Worm (Caenorhabditis elegans) whole organism, L4 larva: ENCODE measurements around the gene srz-105.

Source experiments
- D1046.2 ChIP-seq: fragments of 200-800 bp; sonication (Bioruptor generic); IDR thresholded peaks from 2 replicates; pipeline ENCODE4 v1.3.6; 2022; ENCODE audit warnings: missing genetic modification characterization, missing compliant biosample characterization
- F26F4.8 ChIP-seq: fragments of 200-800 bp; sonication (Bioruptor generic); conservative IDR thresholded peaks from 2 replicates; pipeline ENCODE4 v1.3.6; 2022; ENCODE audit warnings: missing genetic modification characterization, missing compliant biosample characterization
- F37D6.2 ChIP-seq: sonication (generic microtip); optimal IDR thresholded peaks from 2 replicates; lab custom pipeline; 2016; ENCODE audit warnings: mild to moderate bottlenecking, missing genetic modification characterization, missing compliant biosample characterization
- F44E2.7 ChIP-seq: fragments of 200-800 bp; sonication (Bioruptor generic); IDR thresholded peaks from 2 replicates; pipeline ENCODE4 v2.1.2; 2022; ENCODE audit warnings: missing genetic modification characterization, missing compliant biosample characterization
- Y105C5A.15 ChIP-seq: fragments of 200-800 bp; sonication (Bioruptor generic); IDR thresholded peaks from 2 replicates; pipeline ENCODE4 v1.3.6; 2022; ENCODE audit warnings: missing genetic modification characterization, missing compliant biosample characterization
- Y75B8A.6 ChIP-seq: fragments of 200-800 bp; sonication (Bioruptor generic); IDR thresholded peaks from 2 replicates; pipeline ENCODE4 v1.3.6; 2022; ENCODE audit warnings: missing genetic modification reagents, missing genetic modification characterization, missing compliant biosample characterization
- ZK337.2 ChIP-seq: fragments of 200-800 bp; sonication (Bioruptor generic); IDR thresholded peaks from 2 replicates; pipeline ENCODE4 v1.3.6; 2022; ENCODE audit warnings: missing genetic modification reagents, missing genetic modification characterization, missing compliant biosample characterization
- aha-1 ChIP-seq: fragments of 150-350 bp; peaks from one replicate; lab custom pipeline; 2014; ENCODE audit warnings: missing biosample characterization, missing genetic modification characterization
- aly-2 ChIP-seq: sonication (generic microtip); optimal IDR thresholded peaks from 2 replicates; lab custom pipeline; 2018; ENCODE audit warnings: missing biosample characterization, missing genetic modification characterization
- ama-1 ChIP-seq: fragments of 150-350 bp; optimal IDR thresholded peaks from 2 replicates; lab custom pipeline; 2014; ENCODE audit warnings: inconsistent platforms, mixed read lengths
- attf-4 ChIP-seq: sonication (generic microtip); optimal IDR thresholded peaks from 3 replicates; lab custom pipeline; 2017; ENCODE audit warnings: missing biosample characterization, missing genetic modification characterization
- ceh-44 ChIP-seq: fragments of 200-800 bp; sonication (Bioruptor generic); IDR thresholded peaks from 2 replicates; pipeline ENCODE4 v1.3.6; 2022; ENCODE audit warnings: missing genetic modification reagents, missing genetic modification characterization, missing compliant biosample characterization
- ceh-82 ChIP-seq: sonication (generic microtip); optimal IDR thresholded peaks from 2 replicates; lab custom pipeline; 2017; ENCODE audit warnings: missing biosample characterization, missing genetic modification characterization
- daf-12 ChIP-seq: fragments of 150-350 bp; optimal IDR thresholded peaks from 2 replicates; lab custom pipeline; 2014; ENCODE audit warnings: missing biosample characterization, missing genetic modification reagents, missing genetic modification characterization
- daf-16 ChIP-seq, 3 experiments: sonication (generic microtip); optimal IDR thresholded peaks; 2 replicates each; lab custom pipeline; 2016 to 2017; ENCODE audit warnings: missing genetic modification characterization in 3 of 3, missing genetic modification reagents in 3 of 3, mild to moderate bottlenecking in 2 of 3, missing compliant biosample characterization in 2 of 3, missing biosample characterization in 1 of 3, moderate library complexity in 1 of 3
- daf-8 ChIP-seq: fragments of 200-800 bp; sonication (Bioruptor generic); IDR thresholded peaks from 2 replicates; pipeline ENCODE4 v1.3.6; 2022; ENCODE audit warnings: missing genetic modification characterization, missing compliant biosample characterization
- dmd-8 ChIP-seq: fragments of 200-800 bp; sonication (Bioruptor generic); IDR thresholded peaks from 2 replicates; pipeline ENCODE4 v1.3.6; 2022; ENCODE audit warnings: missing genetic modification characterization, missing compliant biosample characterization
- dmd-9 ChIP-seq: fragments of 200-800 bp; sonication (Bioruptor generic); IDR thresholded peaks from 2 replicates; pipeline ENCODE4 v1.3.6; 2022; ENCODE audit warnings: missing genetic modification reagents, missing genetic modification characterization, missing compliant biosample characterization
- dve-1 ChIP-seq: sonication (generic microtip); optimal IDR thresholded peaks from 2 replicates; lab custom pipeline; 2017; ENCODE audit warnings: antibody characterized with exemption, mild to moderate bottlenecking, missing genetic modification characterization, missing compliant biosample characterization; ENCODE audit not compliant: insufficient read depth
- hlh-11 ChIP-seq: fragments of 200-800 bp; sonication (Bioruptor generic); optimal IDR thresholded peaks from 2 replicates; lab custom pipeline; 2018; ENCODE audit warnings: mild to moderate bottlenecking, missing genetic modification characterization, missing compliant biosample characterization
- lin-13 ChIP-seq: fragments of 150-350 bp; optimal IDR thresholded peaks from 2 replicates; lab custom pipeline; 2014; ENCODE audit warnings: missing biosample characterization, missing genetic modification reagents, missing genetic modification characterization
- lin-29 ChIP-seq: fragments of 200-800 bp; sonication (Bioruptor generic); IDR thresholded peaks from 2 replicates; pipeline ENCODE4 v1.3.6; 2022; ENCODE audit warnings: missing genetic modification reagents, missing genetic modification characterization, missing compliant biosample characterization
- lir-3 ChIP-seq: sonication (generic microtip); optimal IDR thresholded peaks from 2 replicates; lab custom pipeline; 2016; ENCODE audit warnings: mild to moderate bottlenecking, missing genetic modification characterization, missing compliant biosample characterization
- madf-5 ChIP-seq, 2 experiments: fragments of 200-800 bp; sonication (Bioruptor generic); IDR thresholded peaks; 2 replicates each; pipeline ENCODE4 v1.3.6; 2022; ENCODE audit warnings: missing compliant biosample characterization in 2 of 2, missing genetic modification characterization in 2 of 2
- mxl-2 ChIP-seq: fragments of 200-800 bp; sonication (Bioruptor generic); conservative IDR thresholded peaks from 2 replicates; pipeline ENCODE4 v1.3.6; 2022; ENCODE audit warnings: missing genetic modification reagents, missing genetic modification characterization, missing compliant biosample characterization
- mxl-3 ChIP-seq: fragments of 200-800 bp; sonication (Bioruptor generic); optimal IDR thresholded peaks from 2 replicates; lab custom pipeline; 2018; ENCODE audit warnings: mild to moderate bottlenecking, missing genetic modification characterization, missing compliant biosample characterization
- nhr-102 ChIP-seq: sonication (generic microtip); optimal IDR thresholded peaks from 2 replicates; lab custom pipeline; 2016; ENCODE audit warnings: mild to moderate bottlenecking, missing genetic modification characterization, moderate library complexity, missing compliant biosample characterization
- nhr-11 ChIP-seq: fragments of 150-350 bp; optimal IDR thresholded peaks from 2 replicates; lab custom pipeline; 2014; ENCODE audit warnings: missing biosample characterization, missing genetic modification characterization
- nhr-111 ChIP-seq: fragments of 200-800 bp; sonication (Bioruptor generic); optimal IDR thresholded peaks from 2 replicates; lab custom pipeline; 2018; ENCODE audit warnings: mild to moderate bottlenecking, missing genetic modification characterization, missing compliant biosample characterization
- nhr-237 ChIP-seq: sonication (generic microtip); optimal IDR thresholded peaks from 2 replicates; lab custom pipeline; 2017; ENCODE audit warnings: missing biosample characterization, missing genetic modification characterization
- nhr-25 ChIP-seq: sonication (generic microtip); optimal IDR thresholded peaks from 2 replicates; lab custom pipeline; 2017; ENCODE audit warnings: missing genetic modification characterization, mild to moderate bottlenecking, missing compliant biosample characterization, antibody characterized with exemption, moderate library complexity, borderline replicate concordance; ENCODE audit not compliant: insufficient read depth
- nhr-6 ChIP-seq: fragments of 150-350 bp; optimal IDR thresholded peaks from 2 replicates; lab custom pipeline; 2014; ENCODE audit warnings: missing biosample characterization, missing genetic modification characterization
- nhr-76 ChIP-seq: fragments of 150-350 bp; optimal IDR thresholded peaks from 2 replicates; lab custom pipeline; 2014; ENCODE audit warnings: missing biosample characterization, missing genetic modification characterization
- nhr-77 ChIP-seq: fragments of 150-350 bp; optimal IDR thresholded peaks from 2 replicates; lab custom pipeline; 2014; ENCODE audit warnings: missing biosample characterization, missing genetic modification characterization
- php-3 ChIP-seq: fragments of 200-800 bp; sonication (Bioruptor generic); IDR thresholded peaks from 2 replicates; pipeline ENCODE4 v1.3.6; 2022; ENCODE audit warnings: missing genetic modification reagents, missing genetic modification characterization, missing compliant biosample characterization
- skn-1 ChIP-seq: fragments of 150-350 bp; optimal IDR thresholded peaks from 2 replicates; lab custom pipeline; 2014; ENCODE audit warnings: missing biosample characterization, missing genetic modification characterization
- snpc-1.2 ChIP-seq: fragments of 200-800 bp; sonication (Bioruptor generic); IDR thresholded peaks from 2 replicates; pipeline ENCODE4 v1.3.6; 2022; ENCODE audit warnings: missing genetic modification reagents, missing genetic modification characterization, missing compliant biosample characterization
- spr-3 ChIP-seq: fragments of 200-800 bp; sonication (Bioruptor generic); optimal IDR thresholded peaks from 2 replicates; lab custom pipeline; 2018; ENCODE audit warnings: mild to moderate bottlenecking, missing genetic modification characterization, missing compliant biosample characterization
- unc-62 ChIP-seq, 3 experiments: fragments of 150-350 bp in 1 of 3; sonication (generic microtip); optimal IDR thresholded peaks in 2 of 3; peaks in 1 of 3; 1 replicate in 1 of 3; 2 replicates in 2 of 3; lab custom pipeline; 2014 to 2017; ENCODE audit warnings: missing biosample characterization in 3 of 3, missing genetic modification characterization in 3 of 3, missing genetic modification reagents in 3 of 3, missing genotype in 1 of 3
- vab-7 ChIP-seq: fragments of 200-800 bp; sonication (Bioruptor generic); IDR thresholded peaks from 2 replicates; pipeline ENCODE4 v1.3.6; 2022; ENCODE audit warnings: missing genetic modification reagents, missing genetic modification characterization, missing compliant biosample characterization
- zfp-2 ChIP-seq: sonication (generic microtip); optimal IDR thresholded peaks from 2 replicates; lab custom pipeline; 2016; ENCODE audit warnings: mild to moderate bottlenecking, missing genetic modification characterization, missing compliant biosample characterization
- ztf-11 ChIP-seq: fragments of 150-350 bp; optimal IDR thresholded peaks from 2 replicates; lab custom pipeline; 2014; ENCODE audit warnings: missing biosample characterization, missing genetic modification characterization

Gene srz-105

DNA sequence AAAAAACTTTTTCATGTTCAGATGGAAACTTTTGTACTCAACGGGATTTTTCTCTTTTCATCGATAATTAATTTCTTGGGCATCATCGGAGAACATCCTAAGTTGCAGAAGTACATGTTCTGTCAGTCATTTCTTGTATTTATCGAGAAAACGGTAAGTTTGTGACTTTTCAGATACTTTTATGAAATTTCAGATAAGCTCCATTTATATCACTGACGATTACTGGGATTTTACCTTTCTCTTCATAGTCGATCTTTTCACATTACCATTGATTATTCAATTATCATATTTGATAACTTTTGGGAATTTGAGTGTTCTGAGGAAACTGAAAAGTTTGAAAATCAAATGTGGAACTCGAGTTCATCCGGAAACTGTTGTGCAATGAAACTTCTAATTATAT is at the start of gene srz-105:
Gene srz-105 (plus strand): TSS at position 301 of the 400 bp plus-strand sequence.
- TF ChIP-seq F37D6.2 (no peak), attf-4 (tag; lab: Kevin White, UChicago) (no peak), ZK337.2 (GFP tag; lab: Robert Waterston, UW) (no peak), ceh-82 (tag; lab: Kevin White, UChicago) (no peak), nhr-111 (GFP tag; lab: Kevin White, UChicago) (no peak), ceh-44 (GFP tag; lab: Robert Waterston, UW) (no peak), D1046.2 (GFP tag; lab: Robert Waterston, UW) (no peak)

DNA sequence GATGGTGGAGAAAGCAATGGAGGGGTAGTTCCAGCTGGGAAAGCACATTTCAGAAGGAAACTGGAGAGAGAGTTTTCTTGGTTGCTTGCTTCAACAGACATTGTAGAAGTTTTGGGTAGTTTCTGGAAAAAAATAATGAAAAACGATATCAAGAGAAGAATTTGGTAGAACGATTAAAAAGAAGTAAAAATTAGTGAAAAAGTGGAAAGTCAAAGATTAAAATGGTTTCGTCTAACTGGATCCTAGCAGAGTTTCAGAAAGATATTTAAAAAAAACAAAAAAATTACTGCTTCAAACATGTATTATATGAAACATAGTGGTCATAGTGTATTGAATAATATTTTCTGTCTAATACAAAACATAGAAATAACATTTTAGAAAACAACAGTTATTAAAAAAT is 47.4 kb upstream of the srz-105 start, which contains the start of gene F38C2.7:
Gene F38C2.7 (minus strand): TSS at position 101 of the 400 bp plus-strand sequence.
- TF ChIP-seq mxl-3 (no peak), F26F4.8 (GFP tag; lab: Robert Waterston, UW) (no peak), spr-3 (GFP tag; lab: Kevin White, UChicago) (no peak), nhr-76 (tag; lab: Kevin White, UChicago) (no peak), snpc-1.2 (GFP tag; lab: Robert Waterston, UW) (no peak), lir-3 (tag; lab: Kevin White, UChicago) (no peak), F44E2.7 (GFP tag; lab: Robert Waterston, UW) (no peak), aha-1 (tag; lab: Kevin White, UChicago) (no peak)

DNA sequence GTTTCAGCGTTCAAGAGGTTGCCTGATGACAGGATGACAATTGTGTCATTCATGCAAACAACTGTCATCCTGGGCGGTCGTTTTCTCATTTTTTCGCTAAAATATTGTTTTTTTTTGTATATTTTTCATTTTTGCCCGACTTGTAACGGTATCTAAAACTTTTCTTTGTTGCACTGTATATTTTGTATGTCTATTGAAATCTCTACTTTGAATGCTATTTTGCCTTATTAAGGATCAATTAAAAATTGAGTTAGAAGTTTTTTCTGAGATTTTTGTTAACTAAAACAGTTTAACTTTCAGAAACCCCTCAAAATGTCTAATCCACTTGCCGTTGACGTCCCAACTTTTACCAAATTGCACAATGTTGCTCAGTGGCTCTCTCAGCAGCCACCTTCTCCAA is 46.8 kb upstream of the srz-105 start, which contains the start of gene ccch-2:
Gene ccch-2 (plus strand): TSS at position 301 of the 400 bp plus-strand sequence.
- TF ChIP-seq ztf-11 (no peak), Y105C5A.15 (GFP tag; lab: Robert Waterston, UW) (no peak), hlh-11 (no peak), ceh-44 (GFP tag; lab: Robert Waterston, UW) (no peak), zfp-2 (tag; lab: Kevin White, UChicago) (no peak), nhr-11 (tag; lab: Kevin White, UChicago) (no peak), nhr-77 (no peak), php-3 (GFP tag; lab: Robert Waterston, UW) (no peak), nhr-102 (tag; lab: Kevin White, UChicago) (no peak), madf-5 (GFP tag; IDR thresholded peaks at IDR 0.05; lab: Robert Waterston, UW) (no peak), nhr-6 (tag; lab: Kevin White, UChicago) (no peak), aly-2 (tag; lab: Kevin White, UChicago) (no peak), unc-62 (GFP tag; optimal IDR thresholded peaks at IDR 0.05 in 1 of 2; lab: Kevin White, UChicago) (no peak), unc-62 (tag; optimal IDR thresholded peaks at IDR 0.05; lab: Kevin White, UChicago) (no peak), lin-13 (no peak), nhr-25 (tag; lab: Kevin White, UChicago) (no peak), skn-1 (tag; lab: Kevin White, UChicago) (no peak), mxl-3 (no peak), mxl-2 (GFP tag; lab: Robert Waterston, UW) (no peak)

DNA sequence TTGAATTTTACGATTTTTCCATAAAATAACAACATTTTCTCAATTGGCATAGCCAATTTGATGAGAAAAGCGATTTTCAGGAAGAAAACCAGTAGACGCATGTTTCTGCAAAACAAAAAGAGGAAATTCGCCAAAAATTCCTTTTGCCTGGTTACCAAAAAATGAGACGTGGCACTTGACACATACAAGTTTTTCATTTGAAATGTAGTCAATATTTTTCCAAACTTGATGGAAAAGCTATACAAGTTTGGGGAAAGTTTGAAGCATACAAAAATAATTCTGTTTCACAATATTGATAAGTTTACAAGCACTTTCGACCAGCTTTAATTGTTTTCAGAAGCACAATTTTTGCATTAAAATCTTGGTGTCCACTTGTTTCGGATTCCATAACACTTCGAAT is 44.1 kb upstream of the srz-105 start, which contains the start of gene clec-191:
Gene clec-191 (minus strand): TSS at position 101 of the 400 bp plus-strand sequence.
- TF ChIP-seq daf-12 (tag; lab: Kevin White, UChicago) (no peak), mxl-2 (GFP tag; lab: Robert Waterston, UW) (no peak), daf-8 (no peak), daf-16 (GFP tag; optimal IDR thresholded peaks at IDR 0.05; lab: Kevin White, UChicago) (no peak), daf-16 (tag; optimal IDR thresholded peaks at IDR 0.05; lab: Kevin White, UChicago) (no peak), vab-7 (GFP tag; lab: Robert Waterston, UW) (no peak), ama-1 (no peak), Y75B8A.6 (GFP tag; lab: Robert Waterston, UW) (no peak), ztf-11 (no peak), nhr-6 (tag; lab: Kevin White, UChicago) (no peak), aha-1 (tag; lab: Kevin White, UChicago) (no peak), dve-1 (tag; lab: Kevin White, UChicago) (no peak), nhr-237 (tag; lab: Kevin White, UChicago) (no peak), F26F4.8 (GFP tag; lab: Robert Waterston, UW) (no peak), dmd-8 (GFP tag; lab: Robert Waterston, UW) (no peak), lin-29 (GFP tag; lab: Robert Waterston, UW) (no peak), dmd-9 (GFP tag; lab: Robert Waterston, UW) (no peak)
- TF ChIP-seq, all 104 proteins: peak for 0
